Fruit fly (Drosophila melanogaster) whole organism, embryonic: Measurements from ENCODE around the gene ida.

Experiments
- Blimp-1 ChIP-seq: fragments of 200-800 bp; sonication (Bioruptor generic); optimal IDR thresholded peaks from 3 replicates; lab custom pipeline; 2018; ENCODE audit warnings: missing biosample characterization, missing genetic modification characterization, mild to moderate bottlenecking, moderate library complexity, missing genetic modification reagents
- CG10147 ChIP-seq: fragments of 200-800 bp; sonication (Bioruptor generic); optimal IDR thresholded peaks from 2 replicates; lab custom pipeline; 2019; ENCODE audit warnings: missing biosample characterization, mild to moderate bottlenecking, missing genetic modification characterization, moderate library complexity
- CG10267 ChIP-seq: fragments of 200-800 bp; sonication (Bioruptor generic); optimal IDR thresholded peaks from 2 replicates; lab custom pipeline; 2018; ENCODE audit warnings: missing biosample characterization, mild to moderate bottlenecking, missing genetic modification characterization, moderate library complexity
- CG10654 ChIP-seq: fragments of 200-800 bp; sonication (Bioruptor generic); optimal IDR thresholded peaks from 2 replicates; lab custom pipeline; 2016; ENCODE audit warnings: missing biosample characterization, missing genetic modification characterization
- CG13296 ChIP-seq: fragments of 200-800 bp; sonication (Bioruptor generic); optimal IDR thresholded peaks from 3 replicates; lab custom pipeline; 2018; ENCODE audit warnings: missing biosample characterization, mild to moderate bottlenecking, missing genetic modification characterization
- CG14441 ChIP-seq: fragments of 200-800 bp; sonication (Bioruptor generic); IDR thresholded peaks from 2 replicates; pipeline ENCODE4 v1.3.6; 2022; ENCODE audit warnings: missing biosample characterization, missing genetic modification characterization
- CG14710 ChIP-seq: fragments of 200-800 bp; sonication (Bioruptor generic); optimal IDR thresholded peaks from 3 replicates; lab custom pipeline; 2019; ENCODE audit warnings: missing biosample characterization, mild to moderate bottlenecking, missing genetic modification characterization, moderate library complexity
- CG15011 ChIP-seq: fragments of 200-800 bp; sonication (Bioruptor generic); optimal IDR thresholded peaks from 3 replicates; lab custom pipeline; 2018; ENCODE audit warnings: missing biosample characterization, mild to moderate bottlenecking, missing genetic modification characterization
- CG15601 ChIP-seq: fragments of 200-800 bp; sonication (Bioruptor generic); optimal IDR thresholded peaks from 3 replicates; lab custom pipeline; 2019; ENCODE audit warnings: missing biosample characterization, mild to moderate bottlenecking, missing genetic modification characterization, moderate library complexity
- CG1647 ChIP-seq: fragments of 200-800 bp; sonication (Bioruptor generic); optimal IDR thresholded peaks from 3 replicates; lab custom pipeline; 2016; ENCODE audit warnings: missing biosample characterization, missing genetic modification characterization
- CG17912 ChIP-seq: fragments of 200-800 bp; sonication (Bioruptor generic); optimal IDR thresholded peaks from 2 replicates; lab custom pipeline; 2018; ENCODE audit warnings: missing biosample characterization, mild to moderate bottlenecking, missing genetic modification characterization
- CG3281 ChIP-seq: fragments of 200-800 bp; sonication (Bioruptor generic); optimal IDR thresholded peaks from 3 replicates; lab custom pipeline; 2017; ENCODE audit warnings: missing biosample characterization, mild to moderate bottlenecking, missing genetic modification characterization
- CG3407 ChIP-seq: fragments of 200-800 bp; sonication (Bioruptor generic); optimal IDR thresholded peaks from 2 replicates; lab custom pipeline; 2018; ENCODE audit warnings: missing biosample characterization, mild to moderate bottlenecking, missing genetic modification characterization
- CG34376 ChIP-seq: fragments of 200-800 bp; sonication (Bioruptor generic); optimal IDR thresholded peaks from 2 replicates; lab custom pipeline; 2018; ENCODE audit warnings: missing biosample characterization, mild to moderate bottlenecking, missing genetic modification characterization
- CG4404 ChIP-seq: fragments of 200-800 bp; sonication (Bioruptor generic); IDR thresholded peaks from 2 replicates; pipeline ENCODE4 v1.3.6; 2022; ENCODE audit warnings: missing biosample characterization, missing genetic modification characterization
- CG4617 ChIP-seq: fragments of 200-800 bp; sonication (Bioruptor generic); optimal IDR thresholded peaks from 3 replicates; lab custom pipeline; 2016; ENCODE audit warnings: missing biosample characterization, missing genetic modification characterization, borderline replicate concordance
- CG6765 ChIP-seq: fragments of 200-800 bp; sonication (Bioruptor generic); optimal IDR thresholded peaks from 3 replicates; lab custom pipeline; 2017; ENCODE audit warnings: missing biosample characterization, mild to moderate bottlenecking, missing genetic modification characterization
- CG6854 ChIP-seq: fragments of 200-800 bp; sonication (Bioruptor generic); optimal IDR thresholded peaks from 3 replicates; lab custom pipeline; 2017; ENCODE audit warnings: missing biosample characterization, mild to moderate bottlenecking, missing genetic modification characterization
- CG7786 ChIP-seq: fragments of 200-800 bp; sonication (Bioruptor generic); optimal IDR thresholded peaks from 2 replicates; lab custom pipeline; 2016; ENCODE audit warnings: missing biosample characterization, missing genetic modification characterization
- CG9797 ChIP-seq: fragments of 200-800 bp; sonication (Bioruptor generic); optimal IDR thresholded peaks from 3 replicates; lab custom pipeline; 2018; ENCODE audit warnings: missing biosample characterization, mild to moderate bottlenecking, missing genetic modification characterization
- CTCF ChIP-seq: fragments of 200-800 bp; sonication (Bioruptor generic); optimal IDR thresholded peaks from 2 replicates; lab custom pipeline; 2017; ENCODE audit warnings: missing biosample characterization, mild to moderate bottlenecking, missing genetic modification characterization, moderate library complexity
- Dll ChIP-seq: fragments of 200-800 bp; sonication (Bioruptor generic); IDR thresholded peaks from 4 replicates; pipeline ENCODE4 v1.3.6; 2022; ENCODE audit warnings: missing biosample characterization, missing genetic modification characterization; ENCODE audit not compliant: partially characterized antibody
- Doc2 ChIP-seq: fragments of 200-800 bp; sonication (Bioruptor generic); IDR thresholded peaks from 2 replicates; pipeline ENCODE4 v1.3.6; 2022; ENCODE audit warnings: missing biosample characterization, missing genetic modification characterization
- E2f2 ChIP-seq: fragments of 200-800 bp; sonication (Bioruptor generic); IDR thresholded peaks from 2 replicates; pipeline ENCODE4 v1.3.6; 2022; ENCODE audit warnings: missing biosample characterization, missing genetic modification characterization
- ERR ChIP-seq: fragments of 200-800 bp; sonication (Bioruptor generic); optimal IDR thresholded peaks from 2 replicates; lab custom pipeline; 2016; ENCODE audit warnings: missing biosample characterization, missing genetic modification characterization
- Hey ChIP-seq: fragments of 200-800 bp; sonication (Bioruptor generic); optimal IDR thresholded peaks from 3 replicates; lab custom pipeline; 2018; ENCODE audit warnings: missing biosample characterization, mild to moderate bottlenecking, missing genetic modification characterization
- Hmr ChIP-seq: fragments of 200-800 bp; sonication (Bioruptor generic); optimal IDR thresholded peaks from 3 replicates; lab custom pipeline; 2017; ENCODE audit warnings: mild to moderate bottlenecking, missing biosample characterization, missing genetic modification reagents, missing genetic modification characterization
- MTF-1 ChIP-seq: fragments of 200-800 bp; sonication (Bioruptor generic); optimal IDR thresholded peaks from 2 replicates; lab custom pipeline; 2018; ENCODE audit warnings: missing biosample characterization, mild to moderate bottlenecking, missing genetic modification characterization, borderline replicate concordance
- Myb ChIP-seq: fragments of 200-800 bp; sonication (Bioruptor generic); optimal IDR thresholded peaks from 2 replicates; lab custom pipeline; 2016; ENCODE audit warnings: missing biosample characterization, missing genetic modification characterization
- NC2β ChIP-seq: fragments of 200-800 bp; sonication (Bioruptor generic); optimal IDR thresholded peaks from 2 replicates; lab custom pipeline; 2016; ENCODE audit warnings: missing biosample characterization, missing genetic modification characterization
- Nf-YA ChIP-seq: fragments of 200-800 bp; sonication (Bioruptor generic); IDR thresholded peaks from 2 replicates; pipeline ENCODE4 v1.3.6; 2022; ENCODE audit warnings: missing biosample characterization, missing genetic modification characterization
- NfI ChIP-seq: fragments of 200-800 bp; sonication (Bioruptor generic); optimal IDR thresholded peaks from 3 replicates; lab custom pipeline; 2018; ENCODE audit warnings: missing biosample characterization, mild to moderate bottlenecking, missing genetic modification characterization, moderate library complexity
- Opbp ChIP-seq: fragments of 200-800 bp; sonication (Bioruptor generic); IDR thresholded peaks from 3 replicates; pipeline ENCODE4 v1.3.6; 2022; ENCODE audit warnings: missing biosample characterization, missing genetic modification characterization; ENCODE audit not compliant: partially characterized antibody
- Ptx1 ChIP-seq: fragments of 200-800 bp; sonication (Bioruptor generic); IDR thresholded peaks from 2 replicates; pipeline ENCODE4 v1.3.6; 2022; ENCODE audit warnings: missing biosample characterization, missing genetic modification characterization
- Rfx ChIP-seq: fragments of 200-800 bp; sonication (Bioruptor generic); IDR thresholded peaks from 2 replicates; pipeline ENCODE4 v1.3.6; 2022; ENCODE audit warnings: missing biosample characterization, missing genetic modification characterization
- Sin3A ChIP-seq: fragments of >200 bp; optimal IDR thresholded peaks from 2 replicates; lab custom pipeline; 2018
- Sry-δ ChIP-seq: fragments of 200-800 bp; sonication (Bioruptor generic); optimal IDR thresholded peaks from 2 replicates; lab custom pipeline; 2016; ENCODE audit warnings: missing biosample characterization, missing genetic modification characterization
- amos ChIP-seq: fragments of 200-800 bp; sonication (Bioruptor generic); IDR thresholded peaks from 2 replicates; pipeline ENCODE4 v1.3.6; 2022; ENCODE audit warnings: missing biosample characterization, missing genetic modification characterization; ENCODE audit not compliant: partially characterized antibody
- chinmo ChIP-seq: fragments of 200-800 bp; sonication (Bioruptor generic); IDR thresholded peaks from 4 replicates; pipeline ENCODE4 v1.3.6; 2022; ENCODE audit warnings: missing biosample characterization, missing genetic modification characterization; ENCODE audit not compliant: partially characterized antibody
- corto ChIP-seq: fragments of 200-800 bp; sonication (Bioruptor generic); optimal IDR thresholded peaks from 2 replicates; lab custom pipeline; 2016; ENCODE audit warnings: missing biosample characterization, mild to moderate bottlenecking, missing genetic modification characterization, moderate library complexity
- dm ChIP-seq: fragments of 200-800 bp; sonication (Bioruptor generic); optimal IDR thresholded peaks from 3 replicates; lab custom pipeline; 2016; ENCODE audit warnings: missing biosample characterization, missing genetic modification characterization
- exex ChIP-seq: fragments of 200-800 bp; sonication (Bioruptor generic); optimal IDR thresholded peaks from 4 replicates; lab custom pipeline; 2018; ENCODE audit warnings: missing biosample characterization, mild to moderate bottlenecking, missing genetic modification characterization, moderate library complexity
- gfzf ChIP-seq: fragments of 200-800 bp; sonication (Bioruptor generic); optimal IDR thresholded peaks from 2 replicates; lab custom pipeline; 2016; ENCODE audit warnings: missing biosample characterization, mild to moderate bottlenecking, missing genetic modification characterization, moderate library complexity
- ind ChIP-seq: fragments of 200-800 bp; sonication (Bioruptor generic); optimal IDR thresholded peaks from 3 replicates; lab custom pipeline; 2016; ENCODE audit warnings: missing biosample characterization, missing genetic modification characterization
- kay ChIP-seq: fragments of 200-800 bp; sonication (Bioruptor generic); optimal IDR thresholded peaks from 2 replicates; lab custom pipeline; 2016; ENCODE audit warnings: missing biosample characterization, missing genetic modification characterization
- knrl ChIP-seq: fragments of 200-800 bp; sonication (Bioruptor generic); IDR thresholded peaks from 3 replicates; pipeline ENCODE4 v1.3.6; 2022; ENCODE audit warnings: missing biosample characterization, missing genetic modification characterization; ENCODE audit not compliant: partially characterized antibody
- luna ChIP-seq: fragments of 200-800 bp; sonication (Bioruptor generic); optimal IDR thresholded peaks from 2 replicates; lab custom pipeline; 2016; ENCODE audit warnings: missing biosample characterization, missing genetic modification characterization
- phol ChIP-seq: fragments of 200-800 bp; sonication (Bioruptor generic); optimal IDR thresholded peaks from 3 replicates; lab custom pipeline; 2018; ENCODE audit warnings: missing biosample characterization, mild to moderate bottlenecking, missing genetic modification characterization, moderate library complexity
- slbo ChIP-seq: fragments of 200-800 bp; sonication (Bioruptor generic); IDR thresholded peaks from 2 replicates; pipeline ENCODE4 v1.3.6; 2022; ENCODE audit warnings: missing biosample characterization, missing genetic modification characterization
- tio ChIP-seq: fragments of 200-800 bp; sonication (Bioruptor generic); optimal IDR thresholded peaks from 2 replicates; lab custom pipeline; 2017; ENCODE audit warnings: missing biosample characterization, missing genetic modification characterization, inconsistent platforms
- zen2 ChIP-seq: fragments of 200-800 bp; sonication (Bioruptor generic); IDR thresholded peaks from 3 replicates; pipeline ENCODE4 v1.3.6; 2022; ENCODE audit warnings: missing biosample characterization, missing genetic modification characterization; ENCODE audit not compliant: partially characterized antibody

The ida gene

DNA sequence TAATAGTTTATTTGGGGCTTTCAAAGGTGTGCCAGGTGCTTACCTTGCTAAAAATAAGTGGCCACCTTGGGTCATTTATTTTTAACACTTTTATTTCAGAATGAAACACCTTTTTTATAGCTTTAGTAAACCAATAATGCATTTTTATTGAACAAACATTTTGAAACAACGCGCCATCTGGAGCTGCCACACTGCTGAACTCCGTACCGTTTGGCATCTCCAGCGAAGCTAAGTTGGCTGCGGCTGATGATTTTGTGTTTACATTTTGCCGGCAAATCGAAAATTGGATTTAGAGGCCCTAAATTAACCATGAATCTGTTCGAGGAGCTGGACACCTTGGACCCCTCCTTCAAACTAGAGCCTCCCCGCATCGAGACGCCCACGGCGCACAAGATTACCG, at the start of gene ida (continued):
- TF ChIP-seq Hey (peak; percentile 53), Doc2 (GFP tag; lab: Robert Waterston, UW) (no peak), Nf-YA (GFP tag; lab: Robert Waterston, UW) (no peak), knrl (GFP tag; lab: Robert Waterston, UW) (no peak), zen2 (GFP tag; lab: Robert Waterston, UW) (no peak), CG13296 (peak; percentile 1), CG14710 (tag; lab: Kevin White, UChicago) (peak; percentile 36), gfzf (GFP tag; lab: Kevin White, UChicago) (peak; percentile 47), Hmr (GFP tag; lab: Kevin White, UChicago) (no peak), CG4617 (peak; percentile 43), phol (tag; lab: Kevin White, UChicago) (peak; percentile 31), CG17912 (GFP tag; lab: Kevin White, UChicago) (peak; percentile 1), E2f2 (GFP tag; lab: Robert Waterston, UW) (peak; percentile 99), CG1647 (GFP tag; lab: Kevin White, UChicago) (no peak), luna (GFP tag; lab: Kevin White, UChicago) (no peak), chinmo (GFP tag; lab: Robert Waterston, UW) (0 out of 4 replicates have a peak, but pooled peaks have one; percentile 59), Myb (GFP tag; lab: Kevin White, UChicago) (peak; percentile 64), corto (GFP tag; lab: Kevin White, UChicago) (no peak), CG10654 (GFP tag; lab: Kevin White, UChicago) (no peak), slbo (GFP tag; lab: Robert Waterston, UW) (no peak), NfI (GFP tag; lab: Kevin White, UChicago) (peak; percentile 37), Dll (GFP tag; lab: Robert Waterston, UW) (0 out of 4 replicates have a peak, but pooled peaks have one; percentile 23), CG6854 (GFP tag; lab: Kevin White, UChicago) (no peak), Sry-δ (peak; percentile 35), NC2β (GFP tag; lab: Kevin White, UChicago) (no peak), CG3407 (GFP tag; lab: Kevin White, UChicago) (no peak), CG4404 (no peak), CG15011 (no peak), CG10267 (tag; lab: Kevin White, UChicago) (peak; percentile 14), CG10147 (GFP tag; lab: Kevin White, UChicago) (no peak), Ptx1 (GFP tag; lab: Robert Waterston, UW) (no peak), Rfx (GFP tag; lab: Robert Waterston, UW) (peak; percentile 24; the same call in 1 of the 2 replicates), ind (GFP tag; lab: Kevin White, UChicago) (no peak), CG6765 (GFP tag; lab: Kevin White, UChicago) (no peak), CG3281 (GFP tag; lab: Kevin White, UChicago) (no peak), CG34376 (GFP tag; lab: Kevin White, UChicago) (peak; percentile 53), exex (tag; lab: Kevin White, UChicago) (peak; percentile 19), dm (no peak), CG15601 (peak; percentile 8), Blimp-1 (GFP tag; lab: Kevin White, UChicago) (no peak), MTF-1 (GFP tag; lab: Kevin White, UChicago) (no peak), CG9797 (GFP tag; lab: Kevin White, UChicago) (peak; percentile 40), Sin3A (peak; percentile 48), CG14441 (peak; percentile 34; the same call in 1 of the 2 replicates), tio (GFP tag; lab: Kevin White, UChicago) (no peak), Opbp (GFP tag; lab: Robert Waterston, UW) (peak; percentile 100), CTCF (peak; percentile 57), amos (GFP tag; lab: Robert Waterston, UW) (no peak), CG7786 (GFP tag; lab: Kevin White, UChicago) (no peak), ERR (no peak), kay (GFP tag; lab: Kevin White, UChicago) (no peak)
